Fruit fly (Drosophila melanogaster) whole organism, prepupa: ENCODE results near the gene CG18095.

Experiments
- Blimp-1 ChIP-seq: fragments of 200-800 bp; sonication (Bioruptor generic); optimal IDR thresholded peaks from 3 replicates; lab custom pipeline; 2017; ENCODE audit warnings: missing biosample characterization, missing genetic modification characterization, mild to moderate bottlenecking, moderate library complexity, missing genetic modification reagents
- CG10669 ChIP-seq: fragments of 200-800 bp; sonication (Bioruptor generic); optimal IDR thresholded peaks from 3 replicates; lab custom pipeline; 2018; ENCODE audit warnings: missing biosample characterization, mild to moderate bottlenecking, missing genetic modification characterization, moderate library complexity
- CG11294 ChIP-seq: fragments of 200-800 bp; sonication (Bioruptor generic); IDR thresholded peaks from 2 replicates; pipeline ENCODE4 v1.3.6; 2022; ENCODE audit warnings: missing biosample characterization, missing genetic modification characterization
- CG1621 ChIP-seq: fragments of 200-800 bp; sonication (Bioruptor generic); optimal IDR thresholded peaks from 3 replicates; lab custom pipeline; 2018; ENCODE audit warnings: missing biosample characterization, mild to moderate bottlenecking, missing genetic modification characterization
- CG16779 ChIP-seq: fragments of 200-800 bp; sonication (Bioruptor generic); optimal IDR thresholded peaks from 3 replicates; lab custom pipeline; 2017; ENCODE audit warnings: missing biosample characterization, mild to moderate bottlenecking, missing genetic modification characterization
- CG3032 ChIP-seq: fragments of 200-800 bp; optimal IDR thresholded peaks from 2 replicates; lab custom pipeline; 2019; ENCODE audit warnings: missing biosample characterization, mild to moderate bottlenecking, missing genetic modification characterization, moderate library complexity
- CG32006 ChIP-seq: fragments of 200-800 bp; sonication (Bioruptor generic); optimal IDR thresholded peaks from 3 replicates; lab custom pipeline; 2017; ENCODE audit warnings: missing biosample characterization, mild to moderate bottlenecking, missing genetic modification characterization
- CG34406 ChIP-seq: fragments of 200-800 bp; sonication (Bioruptor generic); optimal IDR thresholded peaks from 3 replicates; lab custom pipeline; 2016; ENCODE audit warnings: missing biosample characterization, missing genetic modification characterization
- CG3919 ChIP-seq: fragments of 200-800 bp; sonication (Bioruptor generic); optimal IDR thresholded peaks from 3 replicates; lab custom pipeline; 2016; ENCODE audit warnings: missing biosample characterization, missing genetic modification characterization
- CG6276 ChIP-seq: fragments of 200-800 bp; sonication (Bioruptor generic); optimal IDR thresholded peaks from 2 replicates; lab custom pipeline; 2017; ENCODE audit warnings: missing biosample characterization, mild to moderate bottlenecking, missing genetic modification characterization
- CG6792 ChIP-seq: fragments of 200-800 bp; sonication (Bioruptor generic); optimal IDR thresholded peaks from 3 replicates; lab custom pipeline; 2016; ENCODE audit warnings: missing biosample characterization, missing genetic modification characterization
- CG6808 ChIP-seq: fragments of 200-800 bp; sonication (Bioruptor generic); optimal IDR thresholded peaks from 3 replicates; lab custom pipeline; 2017; ENCODE audit warnings: missing biosample characterization, missing genetic modification characterization, mild to moderate bottlenecking, moderate library complexity, missing genetic modification reagents
- CG6854 ChIP-seq: fragments of 200-800 bp; sonication (Bioruptor generic); optimal IDR thresholded peaks from 2 replicates; lab custom pipeline; 2017; ENCODE audit warnings: missing biosample characterization, mild to moderate bottlenecking, missing genetic modification characterization
- CG7368 ChIP-seq: fragments of 200-800 bp; sonication (Bioruptor generic); optimal IDR thresholded peaks from 3 replicates; lab custom pipeline; 2016; ENCODE audit warnings: missing biosample characterization, missing genetic modification characterization
- CG8119 ChIP-seq: fragments of 200-800 bp; sonication (Bioruptor generic); IDR thresholded peaks from 3 replicates; pipeline ENCODE4 v1.3.6; 2022; ENCODE audit warnings: missing biosample characterization, missing genetic modification characterization
- CG8319 ChIP-seq: fragments of 200-800 bp; sonication (Bioruptor generic); optimal IDR thresholded peaks from 3 replicates; lab custom pipeline; 2016; ENCODE audit warnings: missing biosample characterization, missing genetic modification characterization
- CG8632 ChIP-seq: fragments of 200-800 bp; sonication (Bioruptor generic); optimal IDR thresholded peaks from 3 replicates; lab custom pipeline; 2016; ENCODE audit warnings: missing biosample characterization, missing genetic modification characterization
- Eip75B ChIP-seq: fragments of 200-800 bp; sonication (Bioruptor generic); optimal IDR thresholded peaks from 3 replicates; lab custom pipeline; 2016; ENCODE audit warnings: missing biosample characterization, missing genetic modification characterization
- Eip78C ChIP-seq: fragments of 200-800 bp; sonication (Bioruptor generic); peaks from one replicate; lab custom pipeline; 2016; ENCODE audit warnings: missing biosample characterization, missing genetic modification characterization
- Ets21C ChIP-seq: fragments of 200-800 bp; sonication (Bioruptor generic); optimal IDR thresholded peaks from 3 replicates; lab custom pipeline; 2016; ENCODE audit warnings: missing biosample characterization, missing genetic modification characterization
- Ets96B ChIP-seq: fragments of 200-800 bp; optimal IDR thresholded peaks from 2 replicates; lab custom pipeline; 2019; ENCODE audit warnings: missing biosample characterization, mild to moderate bottlenecking, missing genetic modification characterization, moderate library complexity
- Gug ChIP-seq: fragments of 200-800 bp; sonication (Bioruptor generic); IDR thresholded peaks from 2 replicates; pipeline ENCODE4 v1.3.6; 2022; ENCODE audit warnings: missing biosample characterization, missing genetic modification characterization
- Hr39 ChIP-seq: fragments of 200-800 bp; sonication (Bioruptor generic); optimal IDR thresholded peaks from 2 replicates; lab custom pipeline; 2016; ENCODE audit warnings: missing biosample characterization, missing genetic modification characterization
- Hr4 ChIP-seq: fragments of 200-800 bp; sonication (Bioruptor generic); optimal IDR thresholded peaks from 3 replicates; lab custom pipeline; 2016; ENCODE audit warnings: missing biosample characterization, missing genetic modification characterization
- Lpt ChIP-seq: fragments of 200-800 bp; sonication (Bioruptor generic); optimal IDR thresholded peaks from 3 replicates; lab custom pipeline; 2016; ENCODE audit warnings: missing biosample characterization, missing genetic modification characterization
- Met ChIP-seq: fragments of 200-800 bp; sonication (Bioruptor generic); optimal IDR thresholded peaks from 3 replicates; lab custom pipeline; 2016; ENCODE audit warnings: missing biosample characterization, missing genetic modification characterization
- OdsH ChIP-seq: fragments of 200-800 bp; sonication (Bioruptor generic); optimal IDR thresholded peaks from 3 replicates; lab custom pipeline; 2016; ENCODE audit warnings: missing biosample characterization, missing genetic modification characterization
- Smox ChIP-seq: fragments of 200-800 bp; sonication (Bioruptor generic); optimal IDR thresholded peaks from 3 replicates; lab custom pipeline; 2016; ENCODE audit warnings: missing biosample characterization, missing genetic modification characterization
- Sox14 ChIP-seq: fragments of 200-800 bp; sonication (Bioruptor generic); optimal IDR thresholded peaks from 3 replicates; lab custom pipeline; 2016; ENCODE audit warnings: missing biosample characterization, missing genetic modification characterization
- Sox15 ChIP-seq: fragments of 200-800 bp; sonication (Bioruptor generic); optimal IDR thresholded peaks from 3 replicates; lab custom pipeline; 2016; ENCODE audit warnings: missing biosample characterization, missing genetic modification characterization
- achi ChIP-seq: fragments of 200-800 bp; sonication (Bioruptor generic); optimal IDR thresholded peaks from 3 replicates; lab custom pipeline; 2016; ENCODE audit warnings: missing biosample characterization, missing genetic modification characterization
- acj6 ChIP-seq: fragments of 200-800 bp; sonication (Bioruptor generic); optimal IDR thresholded peaks from 3 replicates; lab custom pipeline; 2016; ENCODE audit warnings: missing biosample characterization, missing genetic modification characterization
- cyc ChIP-seq: fragments of 200-800 bp; sonication (Bioruptor generic); optimal IDR thresholded peaks from 3 replicates; lab custom pipeline; 2016; ENCODE audit warnings: missing biosample characterization, missing genetic modification characterization
- dac ChIP-seq: fragments of 200-800 bp; sonication (Bioruptor generic); optimal IDR thresholded peaks from 2 replicates; lab custom pipeline; 2017; ENCODE audit warnings: missing biosample characterization, mild to moderate bottlenecking, missing genetic modification characterization
- esn ChIP-seq: fragments of 200-800 bp; sonication (Bioruptor generic); optimal IDR thresholded peaks from 2 replicates; lab custom pipeline; 2016; ENCODE audit warnings: missing biosample characterization, mild to moderate bottlenecking, missing genetic modification characterization, moderate library complexity
- fd59A ChIP-seq: fragments of 200-800 bp; sonication (Bioruptor generic); optimal IDR thresholded peaks from 2 replicates; lab custom pipeline; 2017; ENCODE audit warnings: missing biosample characterization, mild to moderate bottlenecking, missing genetic modification characterization, missing genetic modification reagents
- fkh ChIP-seq: fragments of 200-800 bp; sonication (Bioruptor generic); optimal IDR thresholded peaks from 3 replicates; lab custom pipeline; 2017; ENCODE audit warnings: missing biosample characterization, mild to moderate bottlenecking, missing genetic modification characterization, moderate library complexity
- lz ChIP-seq: fragments of 200-800 bp; sonication (Bioruptor generic); optimal IDR thresholded peaks from 3 replicates; lab custom pipeline; 2016; ENCODE audit warnings: missing biosample characterization, missing genetic modification characterization
- net ChIP-seq: fragments of 200-800 bp; sonication (Bioruptor generic); optimal IDR thresholded peaks from 3 replicates; lab custom pipeline; 2016; ENCODE audit warnings: missing biosample characterization, missing genetic modification characterization
- pdm3 ChIP-seq: fragments of 200-800 bp; sonication (Bioruptor generic); optimal IDR thresholded peaks from 3 replicates; lab custom pipeline; 2016; ENCODE audit warnings: missing biosample characterization, missing genetic modification characterization
- salr ChIP-seq, 2 experiments: fragments of 200-800 bp; sonication (Bioruptor generic); optimal IDR thresholded peaks; 3 replicates each; lab custom pipeline; 2016 to 2018; ENCODE audit warnings: missing biosample characterization in 2 of 2, missing genetic modification characterization in 2 of 2, mild to moderate bottlenecking in 1 of 2
- spab ChIP-seq: fragments of 200-800 bp; sonication (Bioruptor generic); optimal IDR thresholded peaks from 2 replicates; lab custom pipeline; 2017; ENCODE audit warnings: missing biosample characterization, mild to moderate bottlenecking, missing genetic modification characterization, missing genetic modification reagents
- ss ChIP-seq, 2 experiments: fragments of 200-800 bp; sonication (Bioruptor generic); optimal IDR thresholded peaks; 2 replicates in 1 of 2; 3 replicates in 1 of 2; lab custom pipeline; 2017 to 2018; ENCODE audit warnings: mild to moderate bottlenecking in 2 of 2, missing biosample characterization in 2 of 2, missing genetic modification characterization in 2 of 2, moderate library complexity in 1 of 2
- svp ChIP-seq: fragments of 200-800 bp; sonication (Bioruptor generic); peaks from one replicate; lab custom pipeline; 2016; ENCODE audit warnings: missing biosample characterization, missing genetic modification characterization
- vri ChIP-seq: fragments of 200-800 bp; sonication (Bioruptor generic); optimal IDR thresholded peaks from 3 replicates; lab custom pipeline; 2016; ENCODE audit warnings: missing biosample characterization, mild to moderate bottlenecking, missing genetic modification characterization

The CG18095 gene

dm6 chr2L:14020875-14021643 lies 10.3 kb downstream of the CG18095 start (continued):
- TF ChIP-seq net (GFP tag; lab: Kevin White, UChicago) (peak; percentile 43), dac (GFP tag; lab: Kevin White, UChicago) (peak; percentile 49), Smox (GFP tag; lab: Kevin White, UChicago) (peak; percentile 61), ss (GFP tag; optimal IDR thresholded peaks at IDR 0.05; lab: Kevin White, UChicago) (peak in 1 of 2 experiments; percentile 12), CG8119 (GFP tag; lab: Robert Waterston, UW) (peak; percentile 74), esn (GFP tag; lab: Kevin White, UChicago) (peak; percentile 51), OdsH (GFP tag; lab: Kevin White, UChicago) (peak; percentile 49), Lpt (no peak), CG32006 (peak; percentile 71)

dm6 chr2L:14020545-14020874 lies 10.8 kb downstream of the CG18095 start:
- no peak for TF ChIP-seq Sox15
- TF ChIP-seq Lpt: no peak
- no peak for TF ChIP-seq Blimp-1 (GFP tag; lab: Kevin White, UChicago)
- peak; percentile 83 for TF ChIP-seq svp (GFP tag; lab: Kevin White, UChicago)
- TF ChIP-seq CG3032: no peak
- TF ChIP-seq, all 60 proteins: peak for 1

- no peak for TF ChIP-seq net (GFP tag; lab: Kevin White, UChicago)
- TF ChIP-seq fkh (GFP tag; lab: Kevin White, UChicago): no peak
- no peak for TF ChIP-seq CG8119 (GFP tag; lab: Robert Waterston, UW)
- TF ChIP-seq lz (GFP tag; lab: Kevin White, UChicago): no peak
- TF ChIP-seq fd59A (GFP tag; lab: Kevin White, UChicago): no peak
- TF ChIP-seq CG6854 (GFP tag; lab: Kevin White, UChicago): no peak
- no peak for TF ChIP-seq CG1621 (tag; lab: Kevin White, UChicago)
- peak; percentile 33 for TF ChIP-seq CG3032
- peak; percentile 37 for TF ChIP-seq Eip78C
- TF ChIP-seq vri (GFP tag; lab: Kevin White, UChicago): no peak
- no peak for TF ChIP-seq Hr39 (GFP tag; lab: Kevin White, UChicago)
- TF ChIP-seq ss (GFP tag; optimal IDR thresholded peaks at IDR 0.05; lab: Kevin White, UChicago): no peak
- TF ChIP-seq Smox (GFP tag; lab: Kevin White, UChicago): no peak
- TF ChIP-seq CG3919 (GFP tag; lab: Kevin White, UChicago): no peak
- TF ChIP-seq CG6792 (GFP tag; lab: Kevin White, UChicago): no peak
- peak; percentile 42 for TF ChIP-seq CG32006
- peak; percentile 30 for TF ChIP-seq Ets96B (tag; lab: Kevin White, UChicago)
- TF ChIP-seq CG7368 (GFP tag; lab: Kevin White, UChicago): no peak
- TF ChIP-seq CG16779 (tag; lab: Kevin White, UChicago): no peak
- peak; percentile 41 for TF ChIP-seq OdsH (GFP tag; lab: Kevin White, UChicago)
- TF ChIP-seq CG6808 (GFP tag; lab: Kevin White, UChicago): no peak
- no peak for TF ChIP-seq Blimp-1 (GFP tag; lab: Kevin White, UChicago)
- no peak for TF ChIP-seq esn (GFP tag; lab: Kevin White, UChicago)
- TF ChIP-seq cyc (GFP tag; lab: Kevin White, UChicago): no peak
- no peak for TF ChIP-seq CG10669 (GFP tag; lab: Kevin White, UChicago)
- TF ChIP-seq pdm3: no peak
- TF ChIP-seq spab (GFP tag; lab: Kevin White, UChicago): no peak
- TF ChIP-seq CG11294 (GFP tag; lab: Robert Waterston, UW): no peak
- TF ChIP-seq Gug (GFP tag; lab: Robert Waterston, UW): no peak
- no peak for TF ChIP-seq Sox14 (GFP tag; lab: Kevin White, UChicago)
- no peak for TF ChIP-seq dac (GFP tag; lab: Kevin White, UChicago)
- TF ChIP-seq Lpt: no peak
- TF ChIP-seq salr (GFP tag; optimal IDR thresholded peaks at IDR 0.05; lab: Kevin White, UChicago): no peak
- TF ChIP-seq Eip75B (GFP tag; lab: Kevin White, UChicago): no peak
- peak; percentile 5 for TF ChIP-seq Met (GFP tag; lab: Kevin White, UChicago)
- TF ChIP-seq Hr4 (GFP tag; lab: Kevin White, UChicago): no peak
- TF ChIP-seq CG34406 (GFP tag; lab: Kevin White, UChicago): no peak
- no peak for TF ChIP-seq achi (GFP tag; lab: Kevin White, UChicago)
- TF ChIP-seq Sox15: no peak
- no peak for TF ChIP-seq CG6276 (GFP tag; lab: Kevin White, UChicago)
- TF ChIP-seq CG8632: no peak
- no peak for TF ChIP-seq CG8319 (GFP tag; lab: Kevin White, UChicago)
- TF ChIP-seq Ets21C (GFP tag; lab: Kevin White, UChicago): no peak
- no peak for TF ChIP-seq acj6
These were observed 11.2 kb downstream of the CG18095 start, which contains the start of gene NimC3 for dm6 chr2L:14020108-14020507. Gene NimC3, minus strand, starts transcription at chr2L:14020208.
